Fruit fly (Drosophila melanogaster) whole organism, pupa: ENCODE data around the gene CG43078.

Experiments used
- CG10348 ChIP-seq: fragments of 200-800 bp; sonication (Bioruptor generic); IDR thresholded peaks from 2 replicates; pipeline ENCODE4 v1.3.6; 2022; ENCODE audit warnings: missing biosample characterization, missing genetic modification characterization
- CG13204 ChIP-seq: fragments of 200-800 bp; sonication (Bioruptor generic); optimal IDR thresholded peaks from 2 replicates; lab custom pipeline; 2018; ENCODE audit warnings: missing biosample characterization, mild to moderate bottlenecking, missing genetic modification characterization, moderate library complexity
- CG8301 ChIP-seq: fragments of 200-800 bp; sonication (Bioruptor generic); optimal IDR thresholded peaks from 2 replicates; lab custom pipeline; 2018; ENCODE audit warnings: missing biosample characterization, mild to moderate bottlenecking, missing genetic modification characterization
- CG9948 ChIP-seq: fragments of 200-800 bp; sonication (Bioruptor generic); optimal IDR thresholded peaks from 2 replicates; lab custom pipeline; 2018; ENCODE audit warnings: missing biosample characterization, mild to moderate bottlenecking, missing genetic modification characterization, moderate library complexity
- EcR ChIP-seq: fragments of 200-800 bp; sonication (Bioruptor generic); optimal IDR thresholded peaks from 3 replicates; lab custom pipeline; 2019; ENCODE audit warnings: missing biosample characterization, missing genetic modification characterization, mild to moderate bottlenecking, moderate library complexity, missing genetic modification reagents
- gl ChIP-seq: fragments of 200-800 bp; sonication (Bioruptor generic); optimal IDR thresholded peaks from 2 replicates; lab custom pipeline; 2018; ENCODE audit warnings: missing biosample characterization, mild to moderate bottlenecking, missing genetic modification characterization

- TF ChIP-seq CG8301 (tag; lab: Kevin White, UChicago) (no peak), EcR (GFP tag; lab: Kevin White, UChicago) (no peak), CG10348 (no peak), CG9948 (no peak), CG13204 (GFP tag; lab: Kevin White, UChicago) (no peak), gl (no peak)
Measured at dm6 chr3L:8579513-8579912, 2.9 kb downstream of the CG43078 start.
